Fruit fly (Drosophila melanogaster): ENCODE measurements around the gene Keap1.

- TF ChIP-seq Crg-1 (GFP tag; optimal IDR thresholded peaks at IDR 0.05) (peak; percentile 52), pad (GFP tag; optimal IDR thresholded peaks at IDR 0.05) (peak; percentile 77), kay (GFP tag; ENCODE audit: borderline replicate concordance) (peak; percentile 87), CG11617 (GFP tag; optimal IDR thresholded peaks at IDR 0.05) (peak; percentile 94), CG7045 (GFP tag; optimal IDR thresholded peaks at IDR 0.05) (peak; percentile 96), CG12768 (GFP tag; optimal IDR thresholded peaks at IDR 0.05) (peak; percentile 92), toe (GFP tag; optimal IDR thresholded peaks at IDR 0.05) (peak; percentile 89), CG7101 (tag; optimal IDR thresholded peaks at IDR 0.05) (peak; percentile 92), Clk (GFP tag; optimal IDR thresholded peaks at IDR 0.05) (peak; percentile 88), CG5204 (GFP tag; optimal IDR thresholded peaks at IDR 0.05) (peak; percentile 94), Mnt (GFP tag; optimal IDR thresholded peaks at IDR 0.05) (peak; percentile 28)
Observed at dm6 chr3R:17080666-17081358, 1.1 kb upstream of the Keap1 start.

All from whole organism, adult.